Fruit fly (Drosophila melanogaster) whole organism, embryonic: ENCODE measurements around the gene fwe.

ENCODE experiments used
- Atf3 ChIP-seq: fragments of 200-800 bp; sonication (Bioruptor generic); optimal IDR thresholded peaks from 3 replicates; lab custom pipeline; 2016; ENCODE audit warnings: missing biosample characterization, missing genetic modification characterization
- BtbVII ChIP-seq: fragments of 200-800 bp; sonication (Bioruptor generic); optimal IDR thresholded peaks from 3 replicates; lab custom pipeline; 2017; ENCODE audit warnings: missing biosample characterization, mild to moderate bottlenecking, missing genetic modification characterization
- CG12219 ChIP-seq: fragments of 200-800 bp; sonication (Bioruptor generic); optimal IDR thresholded peaks from 3 replicates; lab custom pipeline; 2018; ENCODE audit warnings: missing biosample characterization, mild to moderate bottlenecking, missing genetic modification characterization
- CG1233 ChIP-seq: fragments of 200-800 bp; sonication (Bioruptor generic); optimal IDR thresholded peaks from 4 replicates; lab custom pipeline; 2018; ENCODE audit warnings: missing biosample characterization, mild to moderate bottlenecking, missing genetic modification characterization
- CG1529 ChIP-seq: fragments of 200-800 bp; sonication (Bioruptor generic); optimal IDR thresholded peaks from 3 replicates; lab custom pipeline; 2018; ENCODE audit warnings: missing biosample characterization, missing genetic modification characterization
- CG16813 ChIP-seq: fragments of 200-800 bp; sonication (Bioruptor generic); IDR thresholded peaks from 3 replicates; pipeline ENCODE4 v1.3.6; 2022; ENCODE audit warnings: missing biosample characterization, missing genetic modification characterization; ENCODE audit not compliant: partially characterized antibody
- CG2129 ChIP-seq: fragments of 200-800 bp; sonication (Bioruptor generic); IDR thresholded peaks from 2 replicates; pipeline ENCODE4 v1.3.6; 2022; ENCODE audit warnings: missing biosample characterization, missing genetic modification characterization; ENCODE audit not compliant: partially characterized antibody
- CG2712 ChIP-seq: fragments of 200-800 bp; optimal IDR thresholded peaks from 3 replicates; lab custom pipeline; 2019; ENCODE audit warnings: missing biosample characterization, mild to moderate bottlenecking, missing genetic modification characterization, moderate library complexity
- CG31441 ChIP-seq: fragments of 200-800 bp; sonication (Bioruptor generic); IDR thresholded peaks from 2 replicates; pipeline ENCODE4 v1.3.6; 2022; ENCODE audit warnings: missing biosample characterization, missing genetic modification characterization
- CG5245 ChIP-seq: fragments of 200-800 bp; sonication (Bioruptor generic); optimal IDR thresholded peaks from 3 replicates; lab custom pipeline; 2016; ENCODE audit warnings: missing biosample characterization, missing genetic modification characterization
- CG6272 ChIP-seq: fragments of 200-800 bp; sonication (Bioruptor generic); IDR thresholded peaks from 2 replicates; pipeline ENCODE4 v1.3.6; 2022; ENCODE audit warnings: missing biosample characterization, missing genetic modification characterization
- CG8388 ChIP-seq: fragments of 200-800 bp; sonication (Bioruptor generic); optimal IDR thresholded peaks from 2 replicates; lab custom pipeline; 2019; ENCODE audit warnings: missing biosample characterization, mild to moderate bottlenecking, missing genetic modification characterization, moderate library complexity
- CG9797 ChIP-seq: fragments of 200-800 bp; sonication (Bioruptor generic); optimal IDR thresholded peaks from 3 replicates; lab custom pipeline; 2018; ENCODE audit warnings: missing biosample characterization, mild to moderate bottlenecking, missing genetic modification characterization
- Chrac-16 ChIP-seq: fragments of 200-800 bp; sonication (Bioruptor generic); optimal IDR thresholded peaks from 3 replicates; lab custom pipeline; 2016; ENCODE audit warnings: missing biosample characterization, missing genetic modification characterization
- D19B ChIP-seq: fragments of 200-800 bp; sonication (Bioruptor generic); optimal IDR thresholded peaks from 2 replicates; lab custom pipeline; 2017; ENCODE audit warnings: missing biosample characterization, mild to moderate bottlenecking, missing genetic modification characterization
- Doc2 ChIP-seq: fragments of 200-800 bp; sonication (Bioruptor generic); IDR thresholded peaks from 2 replicates; pipeline ENCODE4 v1.3.6; 2022; ENCODE audit warnings: missing biosample characterization, missing genetic modification characterization
- Fer3 ChIP-seq: fragments of 200-800 bp; sonication (Bioruptor generic); optimal IDR thresholded peaks from 2 replicates; lab custom pipeline; 2018; ENCODE audit warnings: missing biosample characterization, mild to moderate bottlenecking, missing genetic modification characterization, moderate library complexity
- HLH3B ChIP-seq: fragments of 200-800 bp; sonication (Bioruptor generic); IDR thresholded peaks from 2 replicates; pipeline ENCODE4 v1.3.6; 2022; ENCODE audit warnings: missing biosample characterization, missing genetic modification characterization
- HLHmδ ChIP-seq: fragments of 200-800 bp; sonication (Bioruptor generic); optimal IDR thresholded peaks from 2 replicates; lab custom pipeline; 2018; ENCODE audit warnings: missing biosample characterization, mild to moderate bottlenecking, missing genetic modification characterization, moderate library complexity
- Hmx ChIP-seq: fragments of 200-800 bp; sonication (Bioruptor generic); optimal IDR thresholded peaks from 2 replicates; lab custom pipeline; 2016; ENCODE audit warnings: missing biosample characterization, missing genetic modification characterization
- Hr51 ChIP-seq, 2 experiments: fragments of 200-800 bp; sonication (Bioruptor generic); optimal IDR thresholded peaks; 2 replicates in 1 of 2; 3 replicates in 1 of 2; lab custom pipeline; 2016 to 2018; ENCODE audit warnings: missing biosample characterization in 2 of 2, missing genetic modification characterization in 2 of 2, mild to moderate bottlenecking in 1 of 2, moderate library complexity in 1 of 2
- MESR4 ChIP-seq: fragments of 200-800 bp; sonication (Bioruptor generic); optimal IDR thresholded peaks from 2 replicates; lab custom pipeline; 2018; ENCODE audit warnings: missing biosample characterization, mild to moderate bottlenecking, missing genetic modification characterization, moderate library complexity
- Mes4 ChIP-seq: fragments of 200-800 bp; sonication (Bioruptor generic); optimal IDR thresholded peaks from 2 replicates; lab custom pipeline; 2016; ENCODE audit warnings: missing biosample characterization, missing genetic modification characterization
- Oaz ChIP-seq: fragments of 200-800 bp; sonication (Bioruptor generic); IDR thresholded peaks from 2 replicates; pipeline ENCODE4 v1.3.6; 2022; ENCODE audit warnings: missing biosample characterization, missing genetic modification characterization
- Pdp1 ChIP-seq, 2 experiments: fragments of 200-800 bp; sonication (Bioruptor generic); optimal IDR thresholded peaks; 3 replicates each; lab custom pipeline; 2016; ENCODE audit warnings: missing biosample characterization in 2 of 2, missing genetic modification characterization in 2 of 2, mild to moderate bottlenecking in 1 of 2, moderate library complexity in 1 of 2
- Rx ChIP-seq: fragments of 200-800 bp; sonication (Bioruptor generic); IDR thresholded peaks from 2 replicates; pipeline ENCODE4 v1.3.6; 2022; ENCODE audit warnings: missing biosample characterization, missing genetic modification characterization
- Vsx1 ChIP-seq: fragments of 200-800 bp; sonication (Bioruptor generic); optimal IDR thresholded peaks from 2 replicates; lab custom pipeline; 2017; ENCODE audit warnings: missing biosample characterization, mild to moderate bottlenecking, missing genetic modification characterization, missing genetic modification reagents
- Xbp1 ChIP-seq: fragments of 200-800 bp; sonication (Bioruptor generic); optimal IDR thresholded peaks from 3 replicates; lab custom pipeline; 2016; ENCODE audit warnings: missing biosample characterization, mild to moderate bottlenecking, missing genetic modification characterization
- ab ChIP-seq: fragments of 200-800 bp; sonication (Bioruptor generic); optimal IDR thresholded peaks from 2 replicates; lab custom pipeline; 2016; ENCODE audit warnings: missing biosample characterization, missing genetic modification characterization
- abd-A ChIP-seq: fragments of 200-800 bp; sonication (Bioruptor generic); optimal IDR thresholded peaks from 3 replicates; lab custom pipeline; 2019; ENCODE audit warnings: missing biosample characterization, mild to moderate bottlenecking, missing genetic modification characterization, moderate library complexity
- al ChIP-seq: fragments of 200-800 bp; sonication (Bioruptor generic); IDR thresholded peaks from 2 replicates; pipeline ENCODE4 v1.3.6; 2022; ENCODE audit warnings: missing biosample characterization, missing genetic modification characterization
- ap ChIP-seq: fragments of 200-800 bp; sonication (Bioruptor generic); IDR thresholded peaks from 2 replicates; pipeline ENCODE4 v1.3.6; 2022; ENCODE audit warnings: missing biosample characterization, missing genetic modification characterization
- cad ChIP-seq: fragments of >200 bp; optimal IDR thresholded peaks from 2 replicates; lab custom pipeline; 2017; ENCODE audit warnings: missing biosample characterization, missing genetic modification characterization
- ci ChIP-seq: fragments of 200-800 bp; sonication (Bioruptor generic); IDR thresholded peaks from 3 replicates; pipeline ENCODE4 v1.3.6; 2022; ENCODE audit warnings: missing biosample characterization, missing genetic modification characterization
- fd96Cb ChIP-seq: fragments of 200-800 bp; sonication (Bioruptor generic); optimal IDR thresholded peaks from 2 replicates; lab custom pipeline; 2018; ENCODE audit warnings: missing biosample characterization, mild to moderate bottlenecking, missing genetic modification characterization, moderate library complexity
- hbn ChIP-seq: fragments of 200-800 bp; sonication (Bioruptor generic); IDR thresholded peaks from 2 replicates; pipeline ENCODE4 v1.3.6; 2022; ENCODE audit warnings: missing biosample characterization, missing genetic modification characterization; ENCODE audit not compliant: partially characterized antibody
- her ChIP-seq: fragments of 200-800 bp; sonication (Bioruptor generic); optimal IDR thresholded peaks from 2 replicates; lab custom pipeline; 2016; ENCODE audit warnings: missing biosample characterization, missing genetic modification characterization
- jigr1 ChIP-seq: fragments of 200-800 bp; sonication (Bioruptor generic); IDR thresholded peaks from 3 replicates; pipeline ENCODE4 v1.3.6; 2022; ENCODE audit warnings: missing biosample characterization, missing genetic modification characterization
- ken ChIP-seq: fragments of 200-800 bp; sonication (Bioruptor generic); IDR thresholded peaks from 3 replicates; pipeline ENCODE4 v1.3.6; 2022; ENCODE audit warnings: missing biosample characterization, missing genetic modification characterization
- luna ChIP-seq: fragments of 200-800 bp; sonication (Bioruptor generic); optimal IDR thresholded peaks from 2 replicates; lab custom pipeline; 2016; ENCODE audit warnings: missing biosample characterization, missing genetic modification characterization
- nerfin-2 ChIP-seq: fragments of 200-800 bp; sonication (Bioruptor generic); IDR thresholded peaks from 2 replicates; pipeline ENCODE4 v1.3.6; 2022; ENCODE audit warnings: missing biosample characterization, missing genetic modification characterization; ENCODE audit not compliant: partially characterized antibody
- org-1 ChIP-seq: fragments of 200-800 bp; sonication (Bioruptor generic); optimal IDR thresholded peaks from 2 replicates; lab custom pipeline; 2017; ENCODE audit warnings: missing biosample characterization, missing genetic modification characterization
- phol ChIP-seq: fragments of 200-800 bp; sonication (Bioruptor generic); optimal IDR thresholded peaks from 3 replicates; lab custom pipeline; 2018; ENCODE audit warnings: missing biosample characterization, mild to moderate bottlenecking, missing genetic modification characterization, moderate library complexity
- pros ChIP-seq: fragments of 200-800 bp; sonication (Bioruptor generic); optimal IDR thresholded peaks from 3 replicates; lab custom pipeline; 2019; ENCODE audit warnings: missing biosample characterization, mild to moderate bottlenecking, missing genetic modification characterization, moderate library complexity
- ranshi ChIP-seq: fragments of 200-800 bp; sonication (Bioruptor generic); IDR thresholded peaks from 2 replicates; pipeline ENCODE4 v1.3.6; 2022; ENCODE audit warnings: missing biosample characterization, missing genetic modification characterization
- slbo ChIP-seq: fragments of 200-800 bp; sonication (Bioruptor generic); IDR thresholded peaks from 2 replicates; pipeline ENCODE4 v1.3.6; 2022; ENCODE audit warnings: missing biosample characterization, missing genetic modification characterization
- tna ChIP-seq: fragments of 200-800 bp; sonication (Bioruptor generic); IDR thresholded peaks from 2 replicates; pipeline ENCODE4 v1.3.6; 2022; ENCODE audit warnings: missing biosample characterization, missing genetic modification characterization; ENCODE audit not compliant: partially characterized antibody
- unc-4 ChIP-seq: fragments of 200-800 bp; sonication (Bioruptor generic); IDR thresholded peaks from 2 replicates; pipeline ENCODE4 v1.3.6; 2022; ENCODE audit warnings: missing biosample characterization, missing genetic modification characterization; ENCODE audit not compliant: partially characterized antibody
- usp ChIP-seq: fragments of >200 bp; optimal IDR thresholded peaks from 2 replicates; lab custom pipeline; 2017; ENCODE audit warnings: missing biosample characterization, missing genetic modification characterization
- vfl ChIP-seq: fragments of 200-800 bp; sonication (Bioruptor generic); optimal IDR thresholded peaks from 2 replicates; lab custom pipeline; 2016; ENCODE audit warnings: missing biosample characterization, missing genetic modification characterization

The fwe gene

dm6 chr3L:15834877-15835555 is 18.8 kb upstream of the fwe start, which contains the start of gene CG18081 (continued):
- TF ChIP-seq CG9797 (peak; percentile 70), BtbVII (GFP tag; lab: Kevin White, UChicago) (no peak), CG31441 (GFP tag; lab: Robert Waterston, UW) (0 out of 2 replicates have a peak, but pooled peaks have one; percentile 25), Doc2 (GFP tag; lab: Robert Waterston, UW) (no peak), CG1529 (GFP tag; lab: Kevin White, UChicago) (no peak), Chrac-16 (no peak), CG6272 (GFP tag; lab: Robert Waterston, UW) (no peak), unc-4 (GFP tag; lab: Robert Waterston, UW) (no peak), slbo (GFP tag; lab: Robert Waterston, UW) (no peak), luna (GFP tag; lab: Kevin White, UChicago) (no peak), tna (no peak), ap (GFP tag; lab: Robert Waterston, UW) (no peak), Mes4 (GFP tag; lab: Kevin White, UChicago) (no peak), Vsx1 (GFP tag; lab: Kevin White, UChicago) (no peak), Hmx (no peak), nerfin-2 (no peak), ken (GFP tag; lab: Robert Waterston, UW) (no peak), al (GFP tag; lab: Robert Waterston, UW) (no peak), Xbp1 (GFP tag; lab: Kevin White, UChicago) (no peak), cad (GFP tag; lab: Kevin White, UChicago) (no peak), pros (GFP tag; lab: Kevin White, UChicago) (no peak), ab (no peak), CG2129 (GFP tag; lab: Robert Waterston, UW) (no peak), CG16813 (GFP tag; lab: Robert Waterston, UW) (no peak), Oaz (GFP tag; lab: Robert Waterston, UW) (no peak), HLHmδ (no peak), MESR4 (GFP tag; lab: Kevin White, UChicago) (peak; percentile 82), vfl (no peak), org-1 (no peak), Pdp1 (GFP tag; optimal IDR thresholded peaks at IDR 0.05; lab: Kevin White, UChicago) (peak in 1 of 2 experiments; percentile 73), CG5245 (GFP tag; lab: Kevin White, UChicago) (no peak), ranshi (GFP tag; lab: Robert Waterston, UW) (no peak), CG12219 (no peak), Fer3 (tag; lab: Kevin White, UChicago) (no peak), abd-A (tag; lab: Kevin White, UChicago) (no peak), CG1233 (GFP tag; lab: Kevin White, UChicago) (no peak), phol (tag; lab: Kevin White, UChicago) (peak; percentile 25), ci (GFP tag; lab: Robert Waterston, UW) (no peak), CG2712 (tag; lab: Kevin White, UChicago) (peak; percentile 24), hbn (GFP tag; lab: Robert Waterston, UW) (no peak), CG8388 (no peak), HLH3B (GFP tag; lab: Robert Waterston, UW) (no peak), D19B (no peak), her (no peak), fd96Cb (no peak), jigr1 (GFP tag; lab: Robert Waterston, UW) (no peak), Rx (no peak), Atf3 (GFP tag; lab: Kevin White, UChicago) (no peak), usp (GFP tag; lab: Kevin White, UChicago) (no peak), Hr51 (GFP tag; optimal IDR thresholded peaks at IDR 0.05; lab: Kevin White, UChicago) (no peak)
